Fruit fly (Drosophila melanogaster) whole organism, embryonic: Measurements from ENCODE around the gene CG31683.

Source experiments
- Ada2b ChIP-seq: fragments of 200-800 bp; sonication (Bioruptor generic); IDR thresholded peaks from 2 replicates; pipeline ENCODE4 v1.3.6; 2022; ENCODE audit warnings: missing biosample characterization, missing genetic modification characterization
- Awh ChIP-seq: fragments of 200-800 bp; sonication (Bioruptor generic); IDR thresholded peaks from 2 replicates; pipeline ENCODE4, ENCODE4 v1.3.6; 2022; ENCODE audit warnings: missing biosample characterization, missing genetic modification characterization
- Bteb2 ChIP-seq: fragments of 200-800 bp; sonication (Bioruptor generic); optimal IDR thresholded peaks from 2 replicates; lab custom pipeline; 2016; ENCODE audit warnings: missing biosample characterization, missing genetic modification characterization
- C15 ChIP-seq: fragments of 200-800 bp; sonication (Bioruptor generic); IDR thresholded peaks from 3 replicates; pipeline ENCODE4 v1.3.6; 2022; ENCODE audit warnings: missing biosample characterization, missing genetic modification characterization
- CG11696 ChIP-seq: fragments of 200-800 bp; sonication (Bioruptor generic); IDR thresholded peaks from 2 replicates; pipeline ENCODE4 v1.3.6; 2022; ENCODE audit warnings: missing biosample characterization, missing genetic modification characterization
- CG1233 ChIP-seq: fragments of 200-800 bp; sonication (Bioruptor generic); optimal IDR thresholded peaks from 4 replicates; lab custom pipeline; 2018; ENCODE audit warnings: missing biosample characterization, mild to moderate bottlenecking, missing genetic modification characterization
- CG13624 ChIP-seq: fragments of 200-800 bp; sonication (Bioruptor generic); optimal IDR thresholded peaks from 2 replicates; lab custom pipeline; 2016; ENCODE audit warnings: missing biosample characterization, missing genetic modification characterization
- CG1647 ChIP-seq: fragments of 200-800 bp; sonication (Bioruptor generic); optimal IDR thresholded peaks from 3 replicates; lab custom pipeline; 2016; ENCODE audit warnings: missing biosample characterization, missing genetic modification characterization
- CG17186 ChIP-seq: fragments of 200-800 bp; sonication (Bioruptor generic); optimal IDR thresholded peaks from 3 replicates; lab custom pipeline; 2017; ENCODE audit warnings: missing biosample characterization, missing genetic modification reagents, missing genetic modification characterization
- CG17612 ChIP-seq: fragments of 200-800 bp; sonication (Bioruptor generic); IDR thresholded peaks from 2 replicates; pipeline ENCODE4 v1.3.6; 2022; ENCODE audit warnings: missing biosample characterization, missing genetic modification characterization
- CG18262 ChIP-seq: fragments of 200-800 bp; optimal IDR thresholded peaks from 3 replicates; lab custom pipeline; 2019; ENCODE audit warnings: missing biosample characterization, mild to moderate bottlenecking, missing genetic modification characterization, moderate library complexity
- CG4360 ChIP-seq: fragments of 200-800 bp; sonication (Bioruptor generic); IDR thresholded peaks from 2 replicates; pipeline ENCODE4 v1.3.6; 2022; ENCODE audit warnings: missing biosample characterization, missing genetic modification characterization
- CG6272 ChIP-seq: fragments of 200-800 bp; sonication (Bioruptor generic); IDR thresholded peaks from 2 replicates; pipeline ENCODE4 v1.3.6; 2022; ENCODE audit warnings: missing biosample characterization, missing genetic modification characterization
- CG7556 ChIP-seq: fragments of 200-800 bp; sonication (Bioruptor generic); optimal IDR thresholded peaks from 2 replicates; lab custom pipeline; 2017; ENCODE audit warnings: missing biosample characterization, mild to moderate bottlenecking, missing genetic modification characterization
- CG7987 ChIP-seq: fragments of 200-800 bp; sonication (Bioruptor generic); optimal IDR thresholded peaks from 2 replicates; lab custom pipeline; 2018; ENCODE audit warnings: missing biosample characterization, mild to moderate bottlenecking, missing genetic modification characterization, moderate library complexity
- CG8388 ChIP-seq: fragments of 200-800 bp; sonication (Bioruptor generic); optimal IDR thresholded peaks from 2 replicates; lab custom pipeline; 2019; ENCODE audit warnings: missing biosample characterization, mild to moderate bottlenecking, missing genetic modification characterization, moderate library complexity
- CG9215 ChIP-seq: fragments of 200-800 bp; sonication (Bioruptor generic); IDR thresholded peaks from 2 replicates; pipeline ENCODE4 v1.3.6; 2022; ENCODE audit warnings: missing biosample characterization, missing genetic modification characterization
- CG9437 ChIP-seq: fragments of 200-800 bp; sonication (Bioruptor generic); optimal IDR thresholded peaks from 2 replicates; lab custom pipeline; 2018; ENCODE audit warnings: missing biosample characterization, mild to moderate bottlenecking, missing genetic modification characterization
- CTCF ChIP-seq: fragments of 200-800 bp; sonication (Bioruptor generic); optimal IDR thresholded peaks from 2 replicates; lab custom pipeline; 2017; ENCODE audit warnings: missing biosample characterization, mild to moderate bottlenecking, missing genetic modification characterization, moderate library complexity
- Chrac-16 ChIP-seq: fragments of 200-800 bp; sonication (Bioruptor generic); optimal IDR thresholded peaks from 3 replicates; lab custom pipeline; 2016; ENCODE audit warnings: missing biosample characterization, missing genetic modification characterization
- Dek ChIP-seq: fragments of 200-800 bp; sonication (Bioruptor generic); optimal IDR thresholded peaks from 3 replicates; lab custom pipeline; 2019; ENCODE audit warnings: missing biosample characterization, mild to moderate bottlenecking, missing genetic modification characterization, moderate library complexity
- Ets97D ChIP-seq: fragments of 200-800 bp; sonication (Bioruptor generic); optimal IDR thresholded peaks from 3 replicates; lab custom pipeline; 2016; ENCODE audit warnings: missing biosample characterization, missing genetic modification characterization
- Fer2 ChIP-seq: fragments of 200-800 bp; sonication (Bioruptor generic); optimal IDR thresholded peaks from 2 replicates; lab custom pipeline; 2018; ENCODE audit warnings: missing biosample characterization, mild to moderate bottlenecking, missing genetic modification characterization, moderate library complexity
- HLH4C ChIP-seq: fragments of 200-800 bp; sonication (Bioruptor generic); IDR thresholded peaks from 3 replicates; pipeline ENCODE4 v1.3.6; 2022; ENCODE audit warnings: missing biosample characterization, missing genetic modification characterization; ENCODE audit not compliant: partially characterized antibody
- Mrtf ChIP-seq: fragments of 200-800 bp; sonication (Bioruptor generic); IDR thresholded peaks from 3 replicates; pipeline ENCODE4 v1.3.6; 2022; ENCODE audit warnings: missing biosample characterization, missing genetic modification characterization
- Sox102F ChIP-seq: fragments of 200-800 bp; sonication (Bioruptor generic); optimal IDR thresholded peaks from 2 replicates; lab custom pipeline; 2018; ENCODE audit warnings: missing biosample characterization, mild to moderate bottlenecking, missing genetic modification characterization, moderate library complexity
- Taf1 ChIP-seq: fragments of 200-800 bp; sonication (Bioruptor generic); IDR thresholded peaks from 2 replicates; pipeline ENCODE4 v1.3.6; 2022; ENCODE audit warnings: missing biosample characterization, missing genetic modification characterization
- Usf ChIP-seq: fragments of 200-800 bp; sonication (Bioruptor generic); optimal IDR thresholded peaks from 2 replicates; lab custom pipeline; 2017; ENCODE audit warnings: missing genotype, missing biosample characterization, missing genetic modification characterization
- ac ChIP-seq: fragments of 200-800 bp; sonication (Bioruptor generic); optimal IDR thresholded peaks from 3 replicates; lab custom pipeline; 2017; ENCODE audit warnings: missing biosample characterization, mild to moderate bottlenecking, missing genetic modification characterization
- ato ChIP-seq: fragments of 200-800 bp; sonication (Bioruptor generic); IDR thresholded peaks from 2 replicates; pipeline ENCODE4 v1.3.6; 2022; ENCODE audit warnings: missing biosample characterization, missing genetic modification characterization; ENCODE audit not compliant: partially characterized antibody
- bab2 ChIP-seq: fragments of 200-800 bp; sonication (Bioruptor generic); optimal IDR thresholded peaks from 2 replicates; lab custom pipeline; 2016; ENCODE audit warnings: missing biosample characterization, missing genetic modification characterization
- btn ChIP-seq: fragments of 200-800 bp; sonication (Bioruptor generic); optimal IDR thresholded peaks from 2 replicates; lab custom pipeline; 2016; ENCODE audit warnings: missing biosample characterization, missing genetic modification characterization
- cad ChIP-seq: fragments of >200 bp; optimal IDR thresholded peaks from 2 replicates; lab custom pipeline; 2017; ENCODE audit warnings: missing biosample characterization, missing genetic modification characterization
- dan ChIP-seq: fragments of 200-800 bp; sonication (Bioruptor generic); IDR thresholded peaks from 2 replicates; pipeline ENCODE4 v1.3.6; 2022; ENCODE audit warnings: missing biosample characterization, missing genetic modification characterization
- dm ChIP-seq: fragments of 200-800 bp; sonication (Bioruptor generic); optimal IDR thresholded peaks from 3 replicates; lab custom pipeline; 2016; ENCODE audit warnings: missing biosample characterization, missing genetic modification characterization
- dmrt11E ChIP-seq: fragments of 200-800 bp; sonication (Bioruptor generic); optimal IDR thresholded peaks from 3 replicates; lab custom pipeline; 2018; ENCODE audit warnings: missing biosample characterization, mild to moderate bottlenecking, missing genetic modification characterization, moderate library complexity
- emc ChIP-seq: fragments of 200-800 bp; sonication (Bioruptor generic); optimal IDR thresholded peaks from 2 replicates; lab custom pipeline; 2016; ENCODE audit warnings: missing biosample characterization, missing genetic modification characterization
- exex ChIP-seq: fragments of 200-800 bp; sonication (Bioruptor generic); optimal IDR thresholded peaks from 4 replicates; lab custom pipeline; 2018; ENCODE audit warnings: missing biosample characterization, mild to moderate bottlenecking, missing genetic modification characterization, moderate library complexity
- fd64A ChIP-seq: fragments of 200-800 bp; sonication (Bioruptor generic); optimal IDR thresholded peaks from 3 replicates; lab custom pipeline; 2018; ENCODE audit warnings: missing biosample characterization, mild to moderate bottlenecking, missing genetic modification characterization
- grau ChIP-seq: fragments of 200-800 bp; optimal IDR thresholded peaks from 3 replicates; lab custom pipeline; 2019; ENCODE audit warnings: missing biosample characterization, mild to moderate bottlenecking, missing genetic modification characterization, moderate library complexity
- kah ChIP-seq: fragments of 200-800 bp; sonication (Bioruptor generic); optimal IDR thresholded peaks from 2 replicates; lab custom pipeline; 2018; ENCODE audit warnings: missing biosample characterization, mild to moderate bottlenecking, missing genetic modification characterization
- ken ChIP-seq: fragments of 200-800 bp; sonication (Bioruptor generic); IDR thresholded peaks from 3 replicates; pipeline ENCODE4 v1.3.6; 2022; ENCODE audit warnings: missing biosample characterization, missing genetic modification characterization
- luna ChIP-seq: fragments of 200-800 bp; sonication (Bioruptor generic); optimal IDR thresholded peaks from 2 replicates; lab custom pipeline; 2016; ENCODE audit warnings: missing biosample characterization, missing genetic modification characterization
- nerfin-2 ChIP-seq: fragments of 200-800 bp; sonication (Bioruptor generic); IDR thresholded peaks from 2 replicates; pipeline ENCODE4 v1.3.6; 2022; ENCODE audit warnings: missing biosample characterization, missing genetic modification characterization; ENCODE audit not compliant: partially characterized antibody
- org-1 ChIP-seq: fragments of 200-800 bp; sonication (Bioruptor generic); optimal IDR thresholded peaks from 2 replicates; lab custom pipeline; 2017; ENCODE audit warnings: missing biosample characterization, missing genetic modification characterization
- salm ChIP-seq: fragments of 200-800 bp; sonication (Bioruptor generic); optimal IDR thresholded peaks from 2 replicates; lab custom pipeline; 2018; ENCODE audit warnings: missing biosample characterization, mild to moderate bottlenecking, missing genetic modification characterization
- scrt ChIP-seq: fragments of 200-800 bp; sonication (Bioruptor generic); optimal IDR thresholded peaks from 2 replicates; lab custom pipeline; 2018; ENCODE audit warnings: missing biosample characterization, mild to moderate bottlenecking, missing genetic modification characterization, moderate library complexity
- sd ChIP-seq: fragments of 200-800 bp; sonication (Bioruptor generic); optimal IDR thresholded peaks from 3 replicates; lab custom pipeline; 2018; ENCODE audit warnings: missing biosample characterization, mild to moderate bottlenecking, missing genetic modification characterization, moderate library complexity
- slbo ChIP-seq: fragments of 200-800 bp; sonication (Bioruptor generic); IDR thresholded peaks from 2 replicates; pipeline ENCODE4 v1.3.6; 2022; ENCODE audit warnings: missing biosample characterization, missing genetic modification characterization
- so ChIP-seq: fragments of 200-800 bp; sonication (Bioruptor generic); IDR thresholded peaks from 3 replicates; pipeline ENCODE4 v1.3.6; 2022; ENCODE audit warnings: missing biosample characterization, missing genetic modification characterization
- sr ChIP-seq: fragments of 200-800 bp; sonication (Bioruptor generic); IDR thresholded peaks from 3 replicates; pipeline ENCODE4 v1.3.6; 2022; ENCODE audit warnings: missing biosample characterization, missing genetic modification characterization
- ssp ChIP-seq: fragments of 200-800 bp; sonication (Bioruptor generic); IDR thresholded peaks from 2 replicates; pipeline ENCODE4 v1.3.6; 2022; ENCODE audit warnings: missing biosample characterization, missing genetic modification characterization
- tx ChIP-seq: fragments of 200-800 bp; sonication (Bioruptor generic); optimal IDR thresholded peaks from 2 replicates; lab custom pipeline; 2016; ENCODE audit warnings: missing biosample characterization, missing genetic modification characterization
- usp ChIP-seq: fragments of >200 bp; optimal IDR thresholded peaks from 2 replicates; lab custom pipeline; 2017; ENCODE audit warnings: missing biosample characterization, missing genetic modification characterization

CG31683 gene

dm6 chr2L:20488128-20488527, 38.4 kb upstream of the CG31683 start (continued):
- TF ChIP-seq fd64A (GFP tag; lab: Kevin White, UChicago) (no peak), ato (GFP tag; lab: Robert Waterston, UW) (no peak), luna (GFP tag; lab: Kevin White, UChicago) (no peak), ssp (GFP tag; lab: Robert Waterston, UW) (no peak), CG9215 (GFP tag; lab: Robert Waterston, UW) (no peak), CTCF (GFP tag; lab: Kevin White, UChicago) (peak; percentile 86), salm (tag; lab: Kevin White, UChicago) (no peak), grau (peak; percentile 28), Mrtf (GFP tag; lab: Robert Waterston, UW) (no peak), CG11696 (GFP tag; lab: Robert Waterston, UW) (0 out of 2 replicates have a peak, but pooled peaks have one; percentile 9), ac (GFP tag; lab: Kevin White, UChicago) (no peak), Chrac-16 (GFP tag; lab: Kevin White, UChicago) (no peak), bab2 (GFP tag; lab: Kevin White, UChicago) (no peak), sr (GFP tag; lab: Robert Waterston, UW) (no peak), CG7987 (GFP tag; lab: Kevin White, UChicago) (no peak), CG1647 (GFP tag; lab: Kevin White, UChicago) (no peak), exex (tag; lab: Kevin White, UChicago) (no peak), Awh (GFP tag; lab: Robert Waterston, UW) (no peak), CG17186 (no peak), Bteb2 (no peak), CG7556 (no peak), CG1233 (GFP tag; lab: Kevin White, UChicago) (no peak), tx (GFP tag; lab: Kevin White, UChicago) (no peak), nerfin-2 (no peak), dmrt11E (no peak)

DNA sequence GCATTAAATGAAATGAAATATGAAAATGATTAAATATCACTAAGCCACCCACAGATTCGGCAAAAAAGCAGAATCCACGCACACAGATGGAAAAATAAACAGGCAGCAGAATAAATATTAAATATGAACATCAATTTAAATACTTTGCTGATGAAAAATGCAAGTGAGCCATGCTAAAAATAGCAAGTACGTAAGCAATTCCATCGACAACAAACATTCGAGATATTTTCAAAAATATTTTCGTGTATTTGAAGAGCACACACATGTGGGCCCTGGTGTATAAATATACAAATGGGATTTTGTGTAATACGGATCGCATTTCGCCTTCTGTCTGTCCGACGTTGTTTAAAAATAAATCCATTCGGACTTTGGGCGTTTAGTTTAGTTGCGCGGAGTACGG, 38.0 kb upstream of the CG31683 start:
- TF ChIP-seq Fer2 (tag; lab: Kevin White, UChicago) (no peak), usp (GFP tag; lab: Kevin White, UChicago) (no peak), Ets97D (GFP tag; lab: Kevin White, UChicago) (no peak), CG8388 (no peak), Usf (no peak), Ada2b (no peak), CG18262 (tag; lab: Kevin White, UChicago) (no peak), CG17612 (GFP tag; lab: Robert Waterston, UW) (no peak), C15 (no peak), emc (GFP tag; lab: Kevin White, UChicago) (no peak), Taf1 (GFP tag; lab: Robert Waterston, UW) (no peak), dan (GFP tag; lab: Robert Waterston, UW) (no peak), scrt (no peak), CG9437 (GFP tag; lab: Kevin White, UChicago) (no peak), slbo (GFP tag; lab: Robert Waterston, UW) (no peak), CG13624 (GFP tag; lab: Kevin White, UChicago) (no peak), org-1 (GFP tag; lab: Kevin White, UChicago) (no peak), cad (GFP tag; lab: Kevin White, UChicago) (no peak), Dek (tag; lab: Kevin White, UChicago) (no peak), Sox102F (GFP tag; lab: Kevin White, UChicago) (no peak), btn (GFP tag; lab: Kevin White, UChicago) (no peak), so (GFP tag; lab: Robert Waterston, UW) (peak; percentile 74; the same call in 1 of the 3 replicates), dm (GFP tag; lab: Kevin White, UChicago) (no peak), sd (tag; lab: Kevin White, UChicago) (peak; percentile 66), kah (GFP tag; lab: Kevin White, UChicago) (no peak), CG4360 (GFP tag; lab: Robert Waterston, UW) (no peak), ken (no peak), HLH4C (GFP tag; lab: Robert Waterston, UW) (no peak), CG6272 (no peak)
